Worm (Caenorhabditis elegans): ENCODE measurements around the gene F18E9.1.
"Not testable (repeated sequence)": the region's sequence is repeated elsewhere in the genome, so short reads cannot be mapped to it uniquely, and the experiment has no call there.

F18E9.1 gene

ce11 chrX:8602722-8603427, 1.5 kb downstream of the F18E9.1 start:
- peak; percentile 21 for TF ChIP-seq unc-120 (tag; optimal IDR thresholded peaks at IDR 0.05; ENCODE audit: poor library complexity, severe bottlenecking)
- peak; percentile 63 for TF ChIP-seq ceh-83 (GFP tag; optimal IDR thresholded peaks at IDR 0.05)
- no peak for TF ChIP-seq mab-5 (tag; optimal IDR thresholded peaks at IDR 0.05)
- TF ChIP-seq sptf-1 (tag; optimal IDR thresholded peaks at IDR 0.05) = peak; percentile 79
- TF ChIP-seq mls-2 (tag; optimal IDR thresholded peaks at IDR 0.05) = peak; percentile 53
- TF ChIP-seq ceh-43 (GFP tag; optimal IDR thresholded peaks at IDR 0.05) = peak; percentile 55
- no peak for TF ChIP-seq elt-3 (tag; optimal IDR thresholded peaks at IDR 0.05)
- TF ChIP-seq drap-1 (GFP tag; optimal IDR thresholded peaks at IDR 0.05) = no peak
- no peak for TF ChIP-seq zip-8 (tag; optimal IDR thresholded peaks at IDR 0.05)
- no peak for TF ChIP-seq ceh-39 (tag; optimal IDR thresholded peaks at IDR 0.05)
- TF ChIP-seq M03D4.4 (tag; optimal IDR thresholded peaks at IDR 0.05) = peak; percentile 62
- no peak for TF ChIP-seq lsy-2 (tag; optimal IDR thresholded peaks at IDR 0.05)

- TF ChIP-seq nhr-28 (tag; optimal IDR thresholded peaks at IDR 0.05) = no peak
- TF ChIP-seq nhr-237 (tag; optimal IDR thresholded peaks at IDR 0.05) = no peak
- TF ChIP-seq ceh-39 (tag; optimal IDR thresholded peaks at IDR 0.05) = no peak
- TF ChIP-seq lsy-2 (tag; optimal IDR thresholded peaks at IDR 0.05) = no peak
- no peak for TF ChIP-seq M03D4.4 (tag; optimal IDR thresholded peaks at IDR 0.05)
- no peak for TF ChIP-seq ceh-83 (GFP tag; optimal IDR thresholded peaks at IDR 0.05)
- no peak for TF ChIP-seq mep-1 (tag; optimal IDR thresholded peaks at IDR 0.05)
- TF ChIP-seq ham-2 (GFP tag; optimal IDR thresholded peaks at IDR 0.05) = no peak
Observed at ce11 chrX:8604160-8604559, 2.8 kb downstream of the F18E9.1 start.

- TF ChIP-seq mep-1 (tag; optimal IDR thresholded peaks at IDR 0.05) (peak; percentile 27), ceh-83 (GFP tag; optimal IDR thresholded peaks at IDR 0.05) (no peak), flh-1 (GFP tag; optimal IDR thresholded peaks at IDR 0.05) (no peak), lin-13 (tag; optimal IDR thresholded peaks at IDR 0.05) (peak; percentile 1), pha-4 (tag; optimal IDR thresholded peaks at IDR 0.05) (peak; percentile 63), sem-2 (GFP tag; optimal IDR thresholded peaks at IDR 0.05) (no peak), ceh-39 (tag; optimal IDR thresholded peaks at IDR 0.05) (peak; percentile 81), hlh-1 (tag; optimal IDR thresholded peaks at IDR 0.05) (peak; percentile 37)
Observed at ce11 chrX:8605005-8605404, 3.7 kb downstream of the F18E9.1 start, which contains the start of the genes H35N09.2 and H35N09.1. Gene H35N09.2, minus strand, starts transcription at chrX:8605058. Gene H35N09.1, plus strand, starts transcription at chrX:8605339.

- TF ChIP-seq mab-5 (tag; optimal IDR thresholded peaks at IDR 0.05) = no peak
- TF ChIP-seq sptf-1 (tag; optimal IDR thresholded peaks at IDR 0.05) = no peak
- TF ChIP-seq lin-13 (tag; optimal IDR thresholded peaks at IDR 0.05) = no peak
- TF ChIP-seq ceh-43 (GFP tag; optimal IDR thresholded peaks at IDR 0.05) = no peak
Observed at ce11 chrX:8608756-8609155, 7.4 kb downstream of the F18E9.1 start.

ce11 chrX:8610606-8611005, 9.3 kb downstream of the F18E9.1 start, which contains the start of gene K01A12.4:
Gene K01A12.4, plus strand, starts transcription at chrX:8610906.
- not testable (repeated sequence) for TF ChIP-seq pha-4 (tag; optimal IDR thresholded peaks at IDR 0.05); flh-1 (GFP tag; optimal IDR thresholded peaks at IDR 0.05); unc-62 (GFP tag; optimal IDR thresholded peaks at IDR 0.05)

ce11 chrX:8612278-8612677, 10.9 kb downstream of the F18E9.1 start:
- TF ChIP-seq nhr-76 (tag; optimal IDR thresholded peaks at IDR 0.05) (no peak), ztf-11 (tag; optimal IDR thresholded peaks at IDR 0.05) (no peak)

ce11 chrX:8613053-8613452, 11.7 kb downstream of the F18E9.1 start, which contains the start of gene K01A12.2:
Gene K01A12.2, plus strand, starts transcription at chrX:8613353.
- TF ChIP-seq tbx-8 (GFP tag; optimal IDR thresholded peaks at IDR 0.05) (no peak), unc-39 (tag; optimal IDR thresholded peaks at IDR 0.05) (no peak), ces-1 (GFP tag; optimal IDR thresholded peaks at IDR 0.05) (no peak), flh-1 (GFP tag; optimal IDR thresholded peaks at IDR 0.05) (no peak), M03D4.4 (tag; optimal IDR thresholded peaks at IDR 0.05) (no peak), bed-3 (GFP tag; optimal IDR thresholded peaks at IDR 0.05) (no peak), nhr-76 (tag; optimal IDR thresholded peaks at IDR 0.05) (no peak), lin-32 (GFP tag; optimal IDR thresholded peaks at IDR 0.05) (no peak), sptf-1 (tag; optimal IDR thresholded peaks at IDR 0.05) (no peak), nhr-237 (tag; optimal IDR thresholded peaks at IDR 0.05) (no peak), unc-120 (tag; optimal IDR thresholded peaks at IDR 0.05; ENCODE audit: poor library complexity, severe bottlenecking) (no peak), ceh-83 (GFP tag; optimal IDR thresholded peaks at IDR 0.05) (no peak), drap-1 (GFP tag; optimal IDR thresholded peaks at IDR 0.05) (no peak), snpc-4 (tag; optimal IDR thresholded peaks at IDR 0.05) (no peak), lin-13 (tag; optimal IDR thresholded peaks at IDR 0.05) (no peak), hlh-1 (tag; optimal IDR thresholded peaks at IDR 0.05) (no peak)
